Worm (Caenorhabditis elegans) whole organism, late embryonic: ENCODE results near the gene CC8.3.

Source experiments
- C08G9.2 ChIP-seq: sonication (generic microtip); optimal IDR thresholded peaks from 2 replicates; lab custom pipeline; 2016; ENCODE audit warnings: mild to moderate bottlenecking, missing genetic modification characterization, moderate library complexity, missing compliant biosample characterization
- F13H6.1 ChIP-seq: sonication (generic microtip); optimal IDR thresholded peaks from 2 replicates; lab custom pipeline; 2016; ENCODE audit warnings: missing genetic modification characterization, missing compliant biosample characterization
- K09A11.1 ChIP-seq: sonication (generic microtip); optimal IDR thresholded peaks from 2 replicates; lab custom pipeline; 2017; ENCODE audit warnings: antibody characterized with exemption, mild to moderate bottlenecking, missing genetic modification characterization, missing compliant biosample characterization; ENCODE audit not compliant: insufficient read depth
- ceh-14 ChIP-seq: sonication (generic microtip); optimal IDR thresholded peaks from 2 replicates; lab custom pipeline; 2016; ENCODE audit warnings: missing genotype, missing genetic modification characterization, missing compliant biosample characterization
- ceh-22 ChIP-seq: sonication (generic microtip); optimal IDR thresholded peaks from 2 replicates; lab custom pipeline; 2017; ENCODE audit warnings: missing biosample characterization, missing genetic modification characterization
- ceh-31 ChIP-seq: sonication (generic microtip); optimal IDR thresholded peaks from 2 replicates; lab custom pipeline; 2016; ENCODE audit warnings: missing genetic modification characterization, missing compliant biosample characterization
- ceh-34 ChIP-seq: sonication (generic microtip); optimal IDR thresholded peaks from 2 replicates; lab custom pipeline; 2016; ENCODE audit warnings: mild to moderate bottlenecking, missing genetic modification characterization, missing compliant biosample characterization
- ceh-45 ChIP-seq: fragments of 200-800 bp; sonication (Bioruptor generic); IDR thresholded peaks from 2 replicates; pipeline ENCODE4 v1.3.6; 2022; ENCODE audit warnings: missing genetic modification reagents, missing genetic modification characterization, missing compliant biosample characterization
- ceh-48 ChIP-seq: sonication (generic microtip); optimal IDR thresholded peaks from 2 replicates; lab custom pipeline; 2016; ENCODE audit warnings: missing genetic modification characterization, inconsistent platforms, missing compliant biosample characterization
- elt-4 ChIP-seq: sonication (generic microtip); optimal IDR thresholded peaks from 2 replicates; lab custom pipeline; 2016; ENCODE audit warnings: missing genetic modification characterization, missing compliant biosample characterization
- ets-4 ChIP-seq: sonication (generic microtip); optimal IDR thresholded peaks from 2 replicates; lab custom pipeline; 2016; ENCODE audit warnings: missing genetic modification characterization, missing compliant biosample characterization
- eyg-1 ChIP-seq: sonication (generic microtip); optimal IDR thresholded peaks from 2 replicates; lab custom pipeline; 2016; ENCODE audit warnings: missing genotype, missing genetic modification characterization, missing compliant biosample characterization
- fkh-10 ChIP-seq: fragments of 150-350 bp; optimal IDR thresholded peaks from 2 replicates; lab custom pipeline; 2014; ENCODE audit warnings: missing biosample characterization, missing genetic modification reagents, missing genetic modification characterization
- fkh-6 ChIP-seq: sonication (generic microtip); optimal IDR thresholded peaks from 2 replicates; lab custom pipeline; 2016; ENCODE audit warnings: missing genetic modification characterization, missing compliant biosample characterization
- gmeb-2 ChIP-seq: sonication (generic microtip); optimal IDR thresholded peaks from 2 replicates; lab custom pipeline; 2016; ENCODE audit warnings: missing genetic modification characterization, inconsistent platforms, missing compliant biosample characterization
- hlh-15 ChIP-seq: sonication (generic microtip); optimal IDR thresholded peaks from 2 replicates; lab custom pipeline; 2016; ENCODE audit warnings: missing genetic modification characterization, missing compliant biosample characterization
- hlh-30 ChIP-seq: sonication (generic microtip); optimal IDR thresholded peaks from 2 replicates; lab custom pipeline; 2017; ENCODE audit warnings: antibody characterized with exemption, missing genetic modification characterization, missing compliant biosample characterization; ENCODE audit not compliant: insufficient read depth
- hlh-6 ChIP-seq: sonication (generic microtip); optimal IDR thresholded peaks from 2 replicates; lab custom pipeline; 2016; ENCODE audit warnings: missing genotype, missing genetic modification characterization, missing compliant biosample characterization
- lin-11 ChIP-seq: fragments of 200-800 bp; sonication (Bioruptor generic); optimal IDR thresholded peaks from 2 replicates; lab custom pipeline; 2018; ENCODE audit warnings: mild to moderate bottlenecking, missing genetic modification characterization, missing compliant biosample characterization
- pag-3 ChIP-seq: sonication (generic microtip); optimal IDR thresholded peaks from 2 replicates; lab custom pipeline; 2016; ENCODE audit warnings: missing compliant biosample characterization, missing genetic modification characterization, borderline replicate concordance
- pax-1 ChIP-seq: fragments of 150-350 bp; optimal IDR thresholded peaks from 2 replicates; lab custom pipeline; 2014; ENCODE audit warnings: missing biosample characterization, missing genetic modification characterization
- ref-2 ChIP-seq: sonication (generic microtip); optimal IDR thresholded peaks from 2 replicates; lab custom pipeline; 2016; ENCODE audit warnings: missing genetic modification characterization, missing compliant biosample characterization
- sdc-2 ChIP-seq: sonication (generic microtip); optimal IDR thresholded peaks from 2 replicates; lab custom pipeline; 2016; ENCODE audit warnings: missing genotype, missing genetic modification characterization, missing compliant biosample characterization
- sox-2 ChIP-seq: fragments of 200-800 bp; sonication (Bioruptor generic); IDR thresholded peaks from 2 replicates; pipeline ENCODE4 v1.3.6; 2022; ENCODE audit warnings: missing genetic modification reagents, missing genetic modification characterization, missing compliant biosample characterization
- syd-9 ChIP-seq: sonication (generic microtip); optimal IDR thresholded peaks from 2 replicates; lab custom pipeline; 2016; ENCODE audit warnings: mild to moderate bottlenecking, missing genetic modification characterization, moderate library complexity, missing compliant biosample characterization
- unc-3 ChIP-seq, 2 experiments: fragments of 200-800 bp in 1 of 2; sonication (Bioruptor generic) in 1 of 2; sonication (generic microtip) in 1 of 2; conservative IDR thresholded peaks in 1 of 2; optimal IDR thresholded peaks in 1 of 2; 2 replicates each; pipeline versions ENCODE4 v1.3.6 to Lab custom; 2016 to 2022; ENCODE audit warnings: missing compliant biosample characterization in 2 of 2, missing genetic modification characterization in 2 of 2, missing genetic modification reagents in 1 of 2
- unc-42 ChIP-seq: sonication (generic microtip); optimal IDR thresholded peaks from 2 replicates; lab custom pipeline; 2016; ENCODE audit warnings: missing genotype, missing genetic modification characterization, missing compliant biosample characterization

The CC8.3 gene

DNA sequence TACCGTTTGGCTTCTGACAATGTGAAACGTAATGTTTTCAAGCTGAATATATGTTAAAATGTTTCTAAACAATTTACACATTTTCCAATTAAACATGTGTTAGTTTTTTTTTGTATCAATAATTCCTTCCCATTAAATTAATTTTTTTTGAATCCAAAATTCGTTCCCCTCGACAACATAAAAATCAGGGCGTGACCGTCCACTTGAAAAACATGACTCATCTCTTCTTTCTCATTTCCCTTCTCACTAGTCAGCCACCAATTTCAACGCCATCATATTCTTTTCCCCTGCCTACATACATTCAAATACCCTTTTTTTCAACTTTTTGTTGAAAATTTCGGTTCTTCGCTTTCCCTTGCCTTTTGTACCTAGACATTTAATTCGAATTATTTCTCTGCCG, 9.6 kb downstream of the CC8.3 start:
- no peak for TF ChIP-seq K09A11.1 (tag; lab: Kevin White, UChicago)
- TF ChIP-seq fkh-6, result no peak
- TF ChIP-seq ceh-48 (tag; lab: Kevin White, UChicago), result no peak
- no peak for TF ChIP-seq C08G9.2 (tag; lab: Kevin White, UChicago)
- TF ChIP-seq ceh-34 (tag; lab: Kevin White, UChicago), result no peak
- TF ChIP-seq, all 69 proteins: peak for 0

ce11 chrIV:3628896-3629641, 13.0 kb downstream of the CC8.3 start:
- no peak for TF ChIP-seq K09A11.1 (tag; lab: Kevin White, UChicago)
- TF ChIP-seq syd-9 (tag; lab: Kevin White, UChicago), result no peak
- TF ChIP-seq hlh-6, result no peak
- TF ChIP-seq ceh-45 (GFP tag; lab: Robert Waterston, UW), result no peak
- TF ChIP-seq ceh-31 (tag; lab: Kevin White, UChicago), result no peak
- no peak for TF ChIP-seq F13H6.1 (tag; lab: Kevin White, UChicago)
- TF ChIP-seq ceh-22 (tag; lab: Kevin White, UChicago), result no peak
- no peak for TF ChIP-seq fkh-6
- no peak for TF ChIP-seq hlh-15 (tag; lab: Kevin White, UChicago)
- TF ChIP-seq, all 69 proteins: peak for 0

DNA sequence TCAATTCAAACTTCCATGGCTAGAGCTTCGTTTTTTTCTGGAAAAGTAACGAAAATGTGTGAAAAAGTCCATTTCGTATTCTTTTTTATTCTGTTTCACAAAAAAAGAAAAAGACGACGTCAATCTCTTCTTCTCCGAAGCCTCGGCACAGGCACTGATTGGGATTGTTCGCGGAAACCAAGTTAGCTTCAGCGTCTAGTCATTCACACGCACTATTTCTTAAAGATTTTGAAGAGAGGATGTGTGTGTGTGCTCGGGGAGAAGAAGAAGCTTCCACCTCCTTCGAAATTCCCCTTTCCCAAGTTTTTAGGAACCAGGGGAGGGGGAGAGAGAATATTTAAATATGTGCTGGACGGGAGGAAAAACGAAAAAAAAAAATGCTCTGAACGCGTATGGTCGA, 15.6 kb downstream of the CC8.3 start:
- TF ChIP-seq unc-42 (tag; lab: Kevin White, UChicago) (peak; percentile 90), pax-1 (tag; lab: Kevin White, UChicago) (no peak)

- no peak for TF ChIP-seq unc-3 (GFP tag; conservative IDR thresholded peaks at IDR 0.05; lab: Robert Waterston, UW)
- no peak for TF ChIP-seq unc-3 (tag; optimal IDR thresholded peaks at IDR 0.05; lab: Kevin White, UChicago)
- TF ChIP-seq hlh-30, result no peak
- no peak for TF ChIP-seq hlh-6
- TF ChIP-seq sdc-2 (tag; lab: Kevin White, UChicago), result no peak
- TF ChIP-seq lin-11 (tag; lab: Kevin White, UChicago), result no peak
- TF ChIP-seq fkh-10 (GFP tag; lab: Kevin White, UChicago), result no peak
- TF ChIP-seq ref-2 (tag; lab: Kevin White, UChicago), result no peak
- no peak for TF ChIP-seq elt-4
- no peak for TF ChIP-seq eyg-1
- TF ChIP-seq sox-2 (GFP tag; lab: Robert Waterston, UW), result no peak
These were observed 17.5 kb downstream of the CC8.3 start, which contains the start of the genes cha-1 and unc-17 for ce11 chrIV:3624597-3624996. Gene cha-1, minus strand, starts transcription at chrIV:3624697. Gene unc-17, minus strand, starts transcription at chrIV:3624699.

- TF ChIP-seq ceh-48 (tag; lab: Kevin White, UChicago) (no peak), unc-42 (tag; lab: Kevin White, UChicago) (peak; percentile 51), unc-3 (GFP tag; conservative IDR thresholded peaks at IDR 0.05; lab: Robert Waterston, UW) (peak; percentile 59; the same call in 1 of the 2 replicates), unc-3 (tag; optimal IDR thresholded peaks at IDR 0.05; lab: Kevin White, UChicago) (peak; percentile 39)
These were observed 20.2 kb downstream of the CC8.3 start for ce11 chrIV:3621805-3622355.

- TF ChIP-seq hlh-15 (tag; lab: Kevin White, UChicago) (no peak), gmeb-2 (tag; lab: Kevin White, UChicago) (no peak), ceh-14 (tag; lab: Kevin White, UChicago) (no peak), eyg-1 (no peak), elt-4 (peak; percentile 81), pag-3 (tag; lab: Kevin White, UChicago) (no peak), ets-4 (tag; lab: Kevin White, UChicago) (no peak)
- TF ChIP-seq, all 69 proteins: peak for 1
These were observed 23.4 kb downstream of the CC8.3 start for ce11 chrIV:3618719-3619118.
